Fruit fly (Drosophila melanogaster): ENCODE results near the gene CG14543.

The CG14543 gene

DNA sequence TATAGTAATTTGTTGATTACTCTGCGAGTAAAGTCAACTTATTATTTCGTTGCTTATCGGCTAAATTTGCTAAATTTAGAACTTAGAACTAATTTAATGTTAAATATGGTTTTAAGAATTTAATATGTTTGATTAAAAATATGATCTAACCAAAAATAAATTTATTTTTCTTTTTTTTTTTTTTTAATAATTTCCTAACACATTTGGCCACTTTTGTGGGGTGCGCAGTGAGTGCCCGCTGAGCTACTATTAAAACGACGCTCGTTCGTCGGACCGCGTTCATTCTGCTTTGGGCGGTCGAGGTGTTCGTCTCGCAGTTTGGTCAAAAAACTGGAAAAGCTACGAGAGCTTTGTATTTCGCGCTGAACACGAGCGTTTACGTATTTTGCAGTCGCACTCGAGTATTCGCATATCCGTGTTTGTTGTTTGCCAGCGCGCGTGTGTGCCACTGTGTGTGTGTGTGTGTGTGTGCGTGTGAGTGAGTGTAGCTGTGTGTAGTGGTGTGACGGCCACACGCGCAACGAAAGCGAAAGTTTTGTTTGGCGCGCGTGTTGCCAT is 50.2 kb downstream of the CG14543 start, which contains the start of gene Cipc (continued):
- TF ChIP-seq onecut (GFP tag; IDR thresholded peaks at IDR 0.05) (peak; percentile 43; the same call in 1 of the 2 replicates), CG2202 (tag; optimal IDR thresholded peaks at IDR 0.05) (peak; percentile 13), unpg (GFP tag; optimal IDR thresholded peaks at IDR 0.05) (peak; percentile 72), ro (GFP tag; IDR thresholded peaks at IDR 0.05) (no peak), BtbVII (GFP tag; optimal IDR thresholded peaks at IDR 0.05) (peak; percentile 83), Ada2b (GFP tag; IDR thresholded peaks at IDR 0.05) (peak; percentile 74), nom (GFP tag; optimal IDR thresholded peaks at IDR 0.05) (peak; percentile 46), Ravus (GFP tag; IDR thresholded peaks at IDR 0.05) (peak; percentile 42), CG9932 (GFP tag; IDR thresholded peaks at IDR 0.05) (peak; percentile 78), ham (GFP tag; IDR thresholded peaks at IDR 0.05) (no peak), chn (GFP tag; optimal IDR thresholded peaks at IDR 0.05) (no peak), hth (optimal IDR thresholded peaks at IDR 0.05) (no peak), Pdp1 (GFP tag; optimal IDR thresholded peaks at IDR 0.05) (peak in 1 of 2 experiments; percentile 35), Oli (tag; optimal IDR thresholded peaks at IDR 0.05) (peak; percentile 78), CG6689 (GFP tag; IDR thresholded peaks at IDR 0.05) (peak; percentile 78), ci (GFP tag; IDR thresholded peaks at IDR 0.05) (peak; percentile 77; the same call in 2 of the 3 replicates), CG8281 (tag; optimal IDR thresholded peaks at IDR 0.05) (peak; percentile 3), CG17359 (tag; optimal IDR thresholded peaks at IDR 0.05) (peak; percentile 85), CG18476 (GFP tag; optimal IDR thresholded peaks at IDR 0.05) (peak; percentile 55), Mrtf (GFP tag; IDR thresholded peaks at IDR 0.05) (no peak; the same call in 1 of the 3 replicates), CG18599 (GFP tag; optimal IDR thresholded peaks at IDR 0.05) (peak; percentile 92), her (GFP tag; optimal IDR thresholded peaks at IDR 0.05) (peak; percentile 4), corto (GFP tag; optimal IDR thresholded peaks at IDR 0.05) (no peak), CG11456 (GFP tag; IDR thresholded peaks at IDR 0.05) (peak; percentile 80), B-H2 (GFP tag; optimal IDR thresholded peaks at IDR 0.05) (peak; percentile 50), da (GFP tag; optimal IDR thresholded peaks at IDR 0.05) (no peak), CG3847 (GFP tag; IDR thresholded peaks at IDR 0.05) (peak; percentile 61), schlank (tag; optimal IDR thresholded peaks at IDR 0.05) (no peak), Hr3 (GFP tag; optimal IDR thresholded peaks at IDR 0.05) (peak; percentile 47), Max (GFP tag; optimal IDR thresholded peaks at IDR 0.05) (peak; percentile 74), CG12104 (GFP tag; optimal IDR thresholded peaks at IDR 0.05) (peak; percentile 87), kay (GFP tag; optimal IDR thresholded peaks at IDR 0.05) (peak; percentile 58), nerfin-1 (tag; optimal IDR thresholded peaks at IDR 0.05) (peak; percentile 56), Neu2 (GFP tag; optimal IDR thresholded peaks at IDR 0.05; ENCODE audit: borderline replicate concordance) (no peak), scrt (GFP tag; optimal IDR thresholded peaks at IDR 0.05) (peak; percentile 79), Ets65A (GFP tag) (peak; percentile 94), CG18619 (GFP tag; optimal IDR thresholded peaks at IDR 0.05) (peak; percentile 79), CG10321 (GFP tag; IDR thresholded peaks at IDR 0.05) (no peak), ttk (GFP tag; IDR thresholded peaks at IDR 0.05) (peak; percentile 10; the same call in 1 of the 2 replicates), CG3995 (GFP tag; optimal IDR thresholded peaks at IDR 0.05) (peak; percentile 11), CG10979 (tag; optimal IDR thresholded peaks at IDR 0.05) (peak; percentile 66), Hmr (GFP tag; optimal IDR thresholded peaks at IDR 0.05) (peak; percentile 90), gcm (GFP tag; optimal IDR thresholded peaks at IDR 0.05) (peak; percentile 64), CG6813 (GFP tag; optimal IDR thresholded peaks at IDR 0.05) (peak; percentile 72), Xrp1 (GFP tag; IDR thresholded peaks at IDR 0.05) (peak; percentile 81), NK7.1 (GFP tag; optimal IDR thresholded peaks at IDR 0.05) (no peak), pnt (GFP tag; optimal IDR thresholded peaks at IDR 0.05) (no peak), tx (GFP tag; optimal IDR thresholded peaks at IDR 0.05) (no peak), Aef1 (GFP tag; IDR thresholded peaks at IDR 0.05) (peak; percentile 53; the same call in 2 of the 3 replicates), amos (GFP tag; IDR thresholded peaks at IDR 0.05; ENCODE audit: partially characterized antibody) (peak; percentile 42; the same call in 1 of the 2 replicates)
